Fruit fly (Drosophila melanogaster) whole organism, wandering third instar larva: Measurements from ENCODE around the gene Notum.

Experiments used
- Abd-B ChIP-seq: fragments of >200 bp; optimal IDR thresholded peaks from 2 replicates; lab custom pipeline; 2017; ENCODE audit warnings: missing biosample characterization, missing genetic modification characterization
- CG32264 ChIP-seq: fragments of 200-800 bp; sonication (Bioruptor generic); optimal IDR thresholded peaks from 2 replicates; lab custom pipeline; 2016; ENCODE audit warnings: missing biosample characterization, missing genetic modification characterization
- CG9705 ChIP-seq: fragments of 200-800 bp; sonication (Bioruptor generic); optimal IDR thresholded peaks from 2 replicates; lab custom pipeline; 2018; ENCODE audit warnings: missing biosample characterization, mild to moderate bottlenecking, missing genetic modification characterization
- CrebA ChIP-seq: fragments of 200-800 bp; sonication (Bioruptor generic); optimal IDR thresholded peaks from 2 replicates; lab custom pipeline; 2016; ENCODE audit warnings: missing biosample characterization, mild to moderate bottlenecking, missing genetic modification characterization, borderline replicate concordance
- Dfd ChIP-seq: fragments of >200 bp; optimal IDR thresholded peaks from 2 replicates; lab custom pipeline; 2017; ENCODE audit warnings: missing biosample characterization, missing genetic modification characterization
- Dif ChIP-seq: fragments of 200-275, 200-300 bp; sonication (Bioruptor generic); optimal IDR thresholded peaks from 2 replicates; lab custom pipeline; 2018; ENCODE audit warnings: missing biosample characterization, missing genetic modification characterization; ENCODE audit not compliant: partially characterized antibody
- GATAd ChIP-seq: sonication (Bioruptor generic); optimal IDR thresholded peaks from 2 replicates; lab custom pipeline; 2016; ENCODE audit warnings: missing biosample characterization, missing genetic modification characterization
- HLH106 ChIP-seq: fragments of 200-800 bp; optimal IDR thresholded peaks from 3 replicates; lab custom pipeline; 2019; ENCODE audit warnings: missing biosample characterization, mild to moderate bottlenecking, missing genetic modification characterization, moderate library complexity
- Hnf4 ChIP-seq: fragments of 200-800 bp; sonication (Bioruptor generic); optimal IDR thresholded peaks from 2 replicates; lab custom pipeline; 2016; ENCODE audit warnings: missing biosample characterization, mild to moderate bottlenecking, missing genetic modification characterization
- Hr78 ChIP-seq: fragments of >200 bp; optimal IDR thresholded peaks from 2 replicates; lab custom pipeline; 2017; ENCODE audit warnings: missing biosample characterization, missing genetic modification characterization
- Hr83 ChIP-seq: fragments of 200-300 bp; sonication (Bioruptor generic); optimal IDR thresholded peaks from 2 replicates; lab custom pipeline; 2016; ENCODE audit warnings: missing biosample characterization, mild to moderate bottlenecking, missing genetic modification characterization, moderate library complexity; ENCODE audit not compliant: poor library complexity, severe bottlenecking
- Jra ChIP-seq: sonication (Bioruptor generic); optimal IDR thresholded peaks from 2 replicates; lab custom pipeline; 2016; ENCODE audit warnings: missing biosample characterization, missing genetic modification characterization
- Mio ChIP-seq: sonication (Bioruptor generic); optimal IDR thresholded peaks from 2 replicates; lab custom pipeline; 2016; ENCODE audit warnings: missing biosample characterization, missing genetic modification characterization
- Myc ChIP-seq: fragments of >200 bp; optimal IDR thresholded peaks from 2 replicates; lab custom pipeline; 2017
- N ChIP-seq: fragments of >200 bp; optimal IDR thresholded peaks from 2 replicates; lab custom pipeline; 2018; ENCODE audit warnings: missing biosample characterization, missing external identifiers, missing genetic modification characterization
- OdsH ChIP-seq: fragments of 200-800 bp; sonication (Bioruptor generic); optimal IDR thresholded peaks from 2 replicates; lab custom pipeline; 2016; ENCODE audit warnings: missing biosample characterization, mild to moderate bottlenecking, missing genetic modification characterization
- Rel ChIP-seq, 2 experiments: fragments of 200-800 bp; sonication (Bioruptor generic) in 1 of 2; optimal IDR thresholded peaks; 2 replicates in 1 of 2; 3 replicates in 1 of 2; lab custom pipeline; 2016 to 2019; ENCODE audit warnings: mild to moderate bottlenecking in 2 of 2, missing biosample characterization in 2 of 2, missing genetic modification characterization in 2 of 2, moderate library complexity in 1 of 2
- Sp1 ChIP-seq: fragments of 200-800 bp; sonication (Bioruptor generic); optimal IDR thresholded peaks from 3 replicates; lab custom pipeline; 2019; ENCODE audit warnings: missing biosample characterization, mild to moderate bottlenecking, missing genetic modification characterization, moderate library complexity
- Vsx2 ChIP-seq: fragments of 200-300, 225-300 bp; sonication (Bioruptor generic); optimal IDR thresholded peaks from 2 replicates; lab custom pipeline; 2018; ENCODE audit warnings: missing biosample characterization, missing genetic modification characterization; ENCODE audit not compliant: partially characterized antibody
- br ChIP-seq: fragments of 200-800 bp; sonication (Bioruptor generic); optimal IDR thresholded peaks from 2 replicates; lab custom pipeline; 2016; ENCODE audit warnings: missing biosample characterization, missing genetic modification characterization
- brk ChIP-seq: fragments of 200-800 bp; sonication (Bioruptor generic); optimal IDR thresholded peaks from 2 replicates; lab custom pipeline; 2016; ENCODE audit warnings: missing biosample characterization, mild to moderate bottlenecking, missing genetic modification characterization
- dl ChIP-seq, 2 experiments: fragments of 175-275, 200-275 bp in 1 of 2; fragments of 200-275 bp in 1 of 2; sonication (Bioruptor generic); optimal IDR thresholded peaks; lab custom pipeline; 2018; ENCODE audit warnings: mild to moderate bottlenecking in 2 of 2, missing biosample characterization in 2 of 2, missing genetic modification characterization in 2 of 2, moderate library complexity in 2 of 2; ENCODE audit not compliant: partially characterized antibody in 2 of 2, insufficient read depth in 1 of 2
- dmrt93B ChIP-seq: fragments of 200-800 bp; sonication (Bioruptor generic); optimal IDR thresholded peaks from 2 replicates; lab custom pipeline; 2018; ENCODE audit warnings: missing biosample characterization, mild to moderate bottlenecking, missing genetic modification characterization
- dsf ChIP-seq: sonication (Bioruptor generic); optimal IDR thresholded peaks from 2 replicates; lab custom pipeline; 2016; ENCODE audit warnings: missing biosample characterization, missing genetic modification characterization, borderline replicate concordance
- ey ChIP-seq: fragments of 200-800 bp; sonication (Bioruptor generic); optimal IDR thresholded peaks from 2 replicates; lab custom pipeline; 2016; ENCODE audit warnings: missing biosample characterization, missing genetic modification characterization
- foxo ChIP-seq, 2 experiments: fragments of 200-800 bp; sonication (Bioruptor generic); optimal IDR thresholded peaks; 2 replicates in 1 of 2; 3 replicates in 1 of 2; lab custom pipeline; 2016 to 2017; ENCODE audit warnings: missing biosample characterization in 2 of 2, missing genetic modification characterization in 2 of 2
- fru ChIP-seq: fragments of 200-800 bp; sonication (Bioruptor generic); optimal IDR thresholded peaks from 3 replicates; lab custom pipeline; 2016; ENCODE audit warnings: missing biosample characterization, mild to moderate bottlenecking, missing genetic modification characterization
- h ChIP-seq: fragments of 200-800 bp; sonication (Bioruptor generic); optimal IDR thresholded peaks from 3 replicates; lab custom pipeline; 2016; ENCODE audit warnings: missing biosample characterization, mild to moderate bottlenecking, missing genetic modification characterization
- jim ChIP-seq: fragments of 175-275, 200-325 bp; sonication (Bioruptor generic); optimal IDR thresholded peaks from 2 replicates; lab custom pipeline; 2016; ENCODE audit warnings: missing biosample characterization, mild to moderate bottlenecking, missing genetic modification characterization
- lola ChIP-seq: fragments of >200 bp; optimal IDR thresholded peaks from 2 replicates; lab custom pipeline; 2017; ENCODE audit warnings: missing biosample characterization, missing genetic modification characterization
- pan ChIP-seq: fragments of >200 bp; optimal IDR thresholded peaks from 2 replicates; lab custom pipeline; 2017
- psq ChIP-seq: fragments of 200-800 bp; sonication (Bioruptor generic); optimal IDR thresholded peaks from 3 replicates; lab custom pipeline; 2017; ENCODE audit warnings: missing biosample characterization, mild to moderate bottlenecking, missing genetic modification characterization, moderate library complexity
- rgr ChIP-seq: fragments of 200-800 bp; sonication (Bioruptor generic); optimal IDR thresholded peaks from 3 replicates; lab custom pipeline; 2016; ENCODE audit warnings: missing biosample characterization, mild to moderate bottlenecking, missing genetic modification characterization
- sage ChIP-seq: fragments of 200-800 bp; sonication (Bioruptor generic); optimal IDR thresholded peaks from 2 replicates; lab custom pipeline; 2016; ENCODE audit warnings: missing biosample characterization, mild to moderate bottlenecking, missing genetic modification characterization
- sv ChIP-seq: fragments of 200-800 bp; sonication (Bioruptor generic); optimal IDR thresholded peaks from 3 replicates; lab custom pipeline; 2016; ENCODE audit warnings: missing biosample characterization, missing genetic modification characterization
- tai ChIP-seq: sonication (Bioruptor generic); optimal IDR thresholded peaks from 2 replicates; lab custom pipeline; 2016; ENCODE audit warnings: missing biosample characterization, missing genetic modification characterization
- usp ChIP-seq: fragments of >200 bp; optimal IDR thresholded peaks from 2 replicates; lab custom pipeline; 2017; ENCODE audit warnings: missing biosample characterization, missing genetic modification characterization
- woc ChIP-seq: sonication (Bioruptor generic); optimal IDR thresholded peaks from 2 replicates; lab custom pipeline; 2016; ENCODE audit warnings: missing biosample characterization, mild to moderate bottlenecking, missing genetic modification characterization

Gene Notum

dm6 chr3L:16039063-16039462 is 15.8 kb downstream of the Notum start:
- no peak for TF ChIP-seq ey (GFP tag; lab: Kevin White, UChicago)
- no peak for TF ChIP-seq lola (GFP tag; lab: Kevin White, UChicago)
- TF ChIP-seq woc (GFP tag; lab: Kevin White, UChicago): no peak
- TF ChIP-seq OdsH (GFP tag; lab: Kevin White, UChicago): no peak
- no peak for TF ChIP-seq fru (GFP tag; lab: Kevin White, UChicago)
- no peak for TF ChIP-seq usp (GFP tag; lab: Kevin White, UChicago)
- TF ChIP-seq h (GFP tag; lab: Kevin White, UChicago): no peak
- no peak for TF ChIP-seq foxo (GFP tag; optimal IDR thresholded peaks at IDR 0.05; lab: Kevin White, UChicago)
- TF ChIP-seq Abd-B: no peak
- no peak for TF ChIP-seq Sp1 (GFP tag; lab: Kevin White, UChicago)
- TF ChIP-seq pan (lab: Kevin White, UChicago): no peak
- TF ChIP-seq Hr83 (GFP tag; lab: Kevin White, UChicago): no peak
- TF ChIP-seq, all 38 proteins: peak for 0

- TF ChIP-seq N (no peak), Dif (GFP tag; lab: Kevin White, UChicago) (peak; percentile 16)
- TF ChIP-seq, all 38 proteins: peak for 1
Observed at dm6 chr3L:16040389-16040788, 17.1 kb downstream of the Notum start.

dm6 chr3L:16041260-16042079 is 18.2 kb downstream of the Notum start:
- peak; percentile 58 for TF ChIP-seq Hr83 (GFP tag; lab: Kevin White, UChicago)
- TF ChIP-seq Dfd (GFP tag; lab: Kevin White, UChicago): no peak
- TF ChIP-seq dmrt93B: no peak
- peak; percentile 32 for TF ChIP-seq psq (GFP tag; lab: Kevin White, UChicago)
- no peak for TF ChIP-seq Jra (GFP tag; lab: Kevin White, UChicago)
- no peak for TF ChIP-seq Hr78
- no peak for TF ChIP-seq h (GFP tag; lab: Kevin White, UChicago)
- TF ChIP-seq woc (GFP tag; lab: Kevin White, UChicago): peak; percentile 23
- no peak for TF ChIP-seq OdsH (GFP tag; lab: Kevin White, UChicago)
- no peak for TF ChIP-seq CrebA
- no peak for TF ChIP-seq usp (GFP tag; lab: Kevin White, UChicago)
- TF ChIP-seq CG9705 (GFP tag; lab: Kevin White, UChicago): no peak
- TF ChIP-seq sv (GFP tag; lab: Kevin White, UChicago): no peak
- TF ChIP-seq CG32264: no peak
- no peak for TF ChIP-seq dsf (GFP tag; lab: Kevin White, UChicago)
- no peak for TF ChIP-seq ey (GFP tag; lab: Kevin White, UChicago)
- TF ChIP-seq Dif (GFP tag; lab: Kevin White, UChicago): peak; percentile 61
- TF ChIP-seq Vsx2 (GFP tag; lab: Kevin White, UChicago): no peak
- TF ChIP-seq Hnf4 (GFP tag; lab: Kevin White, UChicago): peak; percentile 79
- TF ChIP-seq Sp1 (GFP tag; lab: Kevin White, UChicago): peak; percentile 51
- no peak for TF ChIP-seq Myc (lab: Kevin White, UChicago)
- no peak for TF ChIP-seq Mio
- no peak for TF ChIP-seq pan (lab: Kevin White, UChicago)
- peak; percentile 30 for TF ChIP-seq brk
- no peak for TF ChIP-seq tai (GFP tag; lab: Kevin White, UChicago)
- no peak for TF ChIP-seq lola (GFP tag; lab: Kevin White, UChicago)
- TF ChIP-seq HLH106 (tag; lab: Kevin White, UChicago): no peak
- TF ChIP-seq jim: no peak
- TF ChIP-seq Abd-B: no peak
- no peak for TF ChIP-seq br (GFP tag; lab: Kevin White, UChicago)
- TF ChIP-seq GATAd (GFP tag; lab: Kevin White, UChicago): no peak
- TF ChIP-seq Rel (GFP tag; optimal IDR thresholded peaks at IDR 0.05; lab: Kevin White, UChicago): no peak
- TF ChIP-seq Rel (tag; optimal IDR thresholded peaks at IDR 0.05; lab: Kevin White, UChicago): peak; percentile 46
- peak; percentile 16 for TF ChIP-seq fru (GFP tag; lab: Kevin White, UChicago)
- no peak for TF ChIP-seq N
- no peak for TF ChIP-seq foxo (GFP tag; optimal IDR thresholded peaks at IDR 0.05; lab: Kevin White, UChicago)
- TF ChIP-seq rgr (GFP tag; lab: Kevin White, UChicago): no peak
- TF ChIP-seq dl (GFP tag; optimal IDR thresholded peaks at IDR 0.05; lab: Kevin White, UChicago; ENCODE audit: insufficient read depth in 1 of 2, partially characterized antibody in 2 of 2): peak in 1 of 2 experiments; percentile 5
- TF ChIP-seq sage (GFP tag; lab: Kevin White, UChicago): no peak
